Worm (Caenorhabditis elegans): ENCODE data around the gene grl-13.

- TF ChIP-seq dao-5 (tag; optimal IDR thresholded peaks at IDR 0.05) (no peak), him-1 (tag; optimal IDR thresholded peaks at IDR 0.05) (no peak), W03F9.2 (tag; optimal IDR thresholded peaks at IDR 0.05) (no peak)
Observed at ce11 chrV:4400118-4400517, 35.7 kb upstream of the grl-13 start, which contains the start of gene F13A2.4.

Data from whole organism, L4/young adult.